Worm (Caenorhabditis elegans): Measurements from ENCODE around the gene sdz-4.
"Not testable (repeated sequence)": the region's sequence is repeated elsewhere in the genome, so short reads cannot be mapped to it uniquely, and the experiment has no call there.

Gene sdz-4

ce11 chrII:960218-960617 lies 1.5 kb downstream of the sdz-4 start, which contains the start of the genes C32B5.18 and C32B5.7 (continued):
- no peak for TF ChIP-seq eyg-1 (tag; optimal IDR thresholded peaks at IDR 0.05)

ce11 chrII:961961-962360 lies 3.2 kb downstream of the sdz-4 start, which contains the start of gene C32B5.13:
C32B5.13 (minus strand) TSS chrII:962061.
- TF ChIP-seq sdc-2 (tag; optimal IDR thresholded peaks at IDR 0.05) (no peak), ceh-2 (tag; optimal IDR thresholded peaks at IDR 0.05) (no peak), ceh-22 (tag; optimal IDR thresholded peaks at IDR 0.05) (no peak), ceh-9 (tag; optimal IDR thresholded peaks at IDR 0.05) (no peak), ceh-34 (tag; optimal IDR thresholded peaks at IDR 0.05) (no peak), ref-2 (tag; optimal IDR thresholded peaks at IDR 0.05) (no peak), T23F11.4 (GFP tag; optimal IDR thresholded peaks at IDR 0.05) (no peak), nfya-1 (tag; optimal IDR thresholded peaks at IDR 0.05) (no peak), ceh-31 (tag; optimal IDR thresholded peaks at IDR 0.05) (no peak), unc-55 (GFP tag; optimal IDR thresholded peaks at IDR 0.05) (no peak), fax-1 (tag; optimal IDR thresholded peaks at IDR 0.05) (no peak), unc-3 (GFP tag; conservative IDR thresholded peaks at IDR 0.05) (no peak), unc-3 (tag; optimal IDR thresholded peaks at IDR 0.05) (no peak), F13H6.1 (tag; optimal IDR thresholded peaks at IDR 0.05) (no peak), che-1 (tag; optimal IDR thresholded peaks at IDR 0.05) (no peak), pqm-1 (tag; optimal IDR thresholded peaks at IDR 0.05) (no peak), Y22D7AL.16 (tag; optimal IDR thresholded peaks at IDR 0.05) (no peak), lin-11 (tag; optimal IDR thresholded peaks at IDR 0.05) (no peak)

DNA sequence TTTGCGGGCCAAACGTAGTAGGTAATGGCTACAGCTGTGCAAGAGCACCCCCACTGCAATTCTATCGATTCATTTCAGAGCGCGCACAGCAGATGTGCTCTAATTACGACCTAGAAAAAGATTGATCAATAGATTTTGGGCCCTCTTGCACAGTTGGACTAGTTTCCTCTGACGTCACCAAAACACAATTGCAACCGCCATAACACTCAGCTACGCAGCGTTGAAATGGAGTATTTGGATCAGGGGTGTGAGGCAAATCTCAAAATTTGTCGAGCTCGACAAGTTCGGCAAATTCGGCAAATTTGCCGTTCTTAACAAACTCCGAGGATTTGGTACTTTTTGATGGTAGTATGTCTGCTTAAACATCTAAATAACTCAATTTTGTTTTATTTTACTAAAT lies 8.2 kb downstream of the sdz-4 start, which contains the start of gene fbxc-18:
Gene fbxc-18 (minus strand): TSS at position 101 of the 400 bp plus-strand sequence.
- not testable (repeated sequence) for TF ChIP-seq pqm-1, sox-4, ceh-18 (tag; optimal IDR thresholded peaks at IDR 0.05)

DNA sequence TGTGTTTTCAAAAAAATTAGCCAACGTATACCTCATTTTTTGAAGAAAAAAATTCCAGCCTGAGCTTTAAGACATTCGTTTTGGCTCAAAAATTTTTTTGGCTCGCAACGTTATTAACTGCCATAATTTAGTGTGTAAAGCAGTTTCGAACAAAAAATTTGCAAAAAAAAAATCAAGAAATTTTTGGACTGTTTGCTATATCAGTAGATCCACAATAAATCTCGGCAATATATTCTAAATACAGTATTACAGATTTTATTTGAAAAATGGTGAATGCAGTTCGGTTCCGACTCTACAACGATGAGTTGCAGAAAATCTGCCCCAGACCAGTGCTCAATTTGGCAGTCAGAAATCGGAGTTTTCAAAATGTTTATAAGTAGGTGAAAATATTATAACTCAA lies 9.4 kb downstream of the sdz-4 start, which contains the start of gene C32B5.6:
Gene C32B5.6 (plus strand): TSS at position 301 of the 400 bp plus-strand sequence.
- not testable (repeated sequence) for TF ChIP-seq syd-9 (tag; optimal IDR thresholded peaks at IDR 0.05); lim-6 (tag; optimal IDR thresholded peaks at IDR 0.05); ceh-6 (GFP tag; optimal IDR thresholded peaks at IDR 0.05)

DNA sequence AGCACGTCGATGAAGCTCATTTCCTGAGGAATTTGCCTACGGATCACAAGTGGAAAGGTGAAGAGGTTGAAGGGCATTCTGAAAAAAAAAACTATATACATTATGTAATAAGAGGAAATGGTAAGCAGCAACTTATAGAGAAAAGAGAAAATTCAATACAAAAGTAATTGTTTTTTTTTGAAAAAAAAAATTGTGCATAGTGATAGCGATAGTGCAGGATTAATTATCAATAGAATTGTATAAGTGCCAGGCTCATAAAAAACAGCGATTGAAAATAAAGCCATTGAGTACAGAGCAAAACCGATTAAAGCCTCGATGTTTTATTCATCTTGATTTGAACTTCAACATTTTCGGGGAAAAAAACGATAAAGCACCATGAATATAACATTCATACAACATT lies 14.1 kb downstream of the sdz-4 start, which contains the start of gene C32B5.15:
Gene C32B5.15 (minus strand): TSS at position 101 of the 400 bp plus-strand sequence.
- TF ChIP-seq unc-3 (GFP tag; conservative IDR thresholded peaks at IDR 0.05) = no peak
- TF ChIP-seq unc-3 (tag; optimal IDR thresholded peaks at IDR 0.05) = no peak
- TF ChIP-seq ceh-19 (GFP tag; optimal IDR thresholded peaks at IDR 0.05) = no peak
- TF ChIP-seq sdc-2 (tag; optimal IDR thresholded peaks at IDR 0.05) = no peak
- no peak for TF ChIP-seq zip-5 (tag; optimal IDR thresholded peaks at IDR 0.05)
- TF ChIP-seq ceh-48 (tag; optimal IDR thresholded peaks at IDR 0.05) = no peak
- no peak for TF ChIP-seq ceh-30 (tag; optimal IDR thresholded peaks at IDR 0.05)
- no peak for TF ChIP-seq nhr-232 (tag; optimal IDR thresholded peaks at IDR 0.05)
- no peak for TF ChIP-seq pax-1 (tag; optimal IDR thresholded peaks at IDR 0.05)
- no peak for TF ChIP-seq odd-2 (tag; optimal IDR thresholded peaks at IDR 0.05)
- no peak for TF ChIP-seq dmd-4 (tag; optimal IDR thresholded peaks at IDR 0.05; ENCODE audit: borderline replicate concordance)
- no peak for TF ChIP-seq C08G9.2 (tag; optimal IDR thresholded peaks at IDR 0.05)

DNA sequence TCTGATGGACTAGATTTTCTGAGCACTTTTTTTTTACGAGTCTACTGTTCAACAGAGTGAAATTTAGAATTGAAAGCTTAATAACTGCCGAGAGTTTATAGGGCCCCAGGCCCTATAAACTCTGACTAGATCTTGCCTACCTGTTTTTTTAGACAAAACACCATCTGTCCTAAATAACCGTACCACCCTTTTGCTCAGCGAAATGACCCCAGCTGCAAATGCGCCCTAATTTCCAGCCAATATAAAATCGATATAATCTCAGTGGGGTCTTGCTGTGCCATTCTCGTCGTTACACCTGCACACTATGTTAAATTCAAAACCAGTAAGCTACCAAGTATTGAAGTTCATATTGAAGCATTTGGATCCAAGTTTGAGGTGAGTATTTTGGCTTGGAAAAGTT lies 15.3 kb downstream of the sdz-4 start, which contains the start of gene fbxc-14:
Gene fbxc-14 (plus strand): TSS at position 301 of the 400 bp plus-strand sequence.
- TF ChIP-seq C38D4.7 (GFP tag; optimal IDR thresholded peaks at IDR 0.05) (no peak), mec-3 (tag; optimal IDR thresholded peaks at IDR 0.05; ENCODE audit: borderline replicate concordance) (no peak), zip-5 (tag; optimal IDR thresholded peaks at IDR 0.05) (no peak), hlh-30 (tag; optimal IDR thresholded peaks at IDR 0.05; ENCODE audit: insufficient read depth) (no peak), npax-4 (tag; optimal IDR thresholded peaks at IDR 0.05) (no peak), ceh-34 (tag; optimal IDR thresholded peaks at IDR 0.05) (no peak), ref-2 (tag; optimal IDR thresholded peaks at IDR 0.05) (no peak), ceh-9 (tag; optimal IDR thresholded peaks at IDR 0.05) (no peak), gmeb-2 (tag; optimal IDR thresholded peaks at IDR 0.05) (no peak), lin-11 (tag; optimal IDR thresholded peaks at IDR 0.05) (no peak), ceh-2 (tag; optimal IDR thresholded peaks at IDR 0.05) (no peak), ceh-45 (GFP tag; IDR thresholded peaks at IDR 0.05) (no peak), pha-2 (tag; optimal IDR thresholded peaks at IDR 0.05) (no peak), ceh-14 (tag; optimal IDR thresholded peaks at IDR 0.05) (no peak), pros-1 (tag; optimal IDR thresholded peaks at IDR 0.05) (no peak)
